Fruit fly (Drosophila melanogaster) whole organism, prepupa: ENCODE measurements around the gene CG9641.

ENCODE experiments used
- Blimp-1 ChIP-seq: fragments of 200-800 bp; sonication (Bioruptor generic); optimal IDR thresholded peaks from 3 replicates; lab custom pipeline; 2017; ENCODE audit warnings: missing biosample characterization, missing genetic modification characterization, mild to moderate bottlenecking, moderate library complexity, missing genetic modification reagents
- CG10631 ChIP-seq: fragments of 200-800 bp; sonication (Bioruptor generic); optimal IDR thresholded peaks from 2 replicates; lab custom pipeline; 2016; ENCODE audit warnings: missing biosample characterization, missing genetic modification characterization
- CG10669 ChIP-seq: fragments of 200-800 bp; sonication (Bioruptor generic); optimal IDR thresholded peaks from 3 replicates; lab custom pipeline; 2018; ENCODE audit warnings: missing biosample characterization, mild to moderate bottlenecking, missing genetic modification characterization, moderate library complexity
- CG11294 ChIP-seq: fragments of 200-800 bp; sonication (Bioruptor generic); IDR thresholded peaks from 2 replicates; pipeline ENCODE4 v1.3.6; 2022; ENCODE audit warnings: missing biosample characterization, missing genetic modification characterization
- CG11762 ChIP-seq: fragments of 200-800 bp; sonication (Bioruptor generic); optimal IDR thresholded peaks from 3 replicates; lab custom pipeline; 2016; ENCODE audit warnings: missing biosample characterization, missing genetic modification characterization; ENCODE audit not compliant: insufficient read depth
- CG11902 ChIP-seq: fragments of 200-800 bp; sonication (Bioruptor generic); optimal IDR thresholded peaks from 3 replicates; lab custom pipeline; 2016; ENCODE audit warnings: missing biosample characterization, missing genetic modification characterization
- CG1621 ChIP-seq: fragments of 200-800 bp; sonication (Bioruptor generic); optimal IDR thresholded peaks from 3 replicates; lab custom pipeline; 2018; ENCODE audit warnings: missing biosample characterization, mild to moderate bottlenecking, missing genetic modification characterization
- CG3032 ChIP-seq: fragments of 200-800 bp; optimal IDR thresholded peaks from 2 replicates; lab custom pipeline; 2019; ENCODE audit warnings: missing biosample characterization, mild to moderate bottlenecking, missing genetic modification characterization, moderate library complexity
- CG31627 ChIP-seq: fragments of 200-800 bp; sonication (Bioruptor generic); optimal IDR thresholded peaks from 3 replicates; lab custom pipeline; 2016; ENCODE audit warnings: missing biosample characterization, missing genetic modification characterization
- CG34406 ChIP-seq: fragments of 200-800 bp; sonication (Bioruptor generic); optimal IDR thresholded peaks from 3 replicates; lab custom pipeline; 2016; ENCODE audit warnings: missing biosample characterization, missing genetic modification characterization
- CG3919 ChIP-seq: fragments of 200-800 bp; sonication (Bioruptor generic); optimal IDR thresholded peaks from 3 replicates; lab custom pipeline; 2016; ENCODE audit warnings: missing biosample characterization, missing genetic modification characterization
- CG4318 ChIP-seq: fragments of 200-800 bp; sonication (Bioruptor generic); optimal IDR thresholded peaks from 3 replicates; lab custom pipeline; 2017; ENCODE audit warnings: missing biosample characterization, mild to moderate bottlenecking, missing genetic modification characterization
- CG6163 ChIP-seq: fragments of 200-800 bp; sonication (Bioruptor generic); IDR thresholded peaks from 3 replicates; pipeline ENCODE4 v1.3.6; 2022; ENCODE audit warnings: missing biosample characterization, missing genetic modification characterization
- CG6276 ChIP-seq: fragments of 200-800 bp; sonication (Bioruptor generic); optimal IDR thresholded peaks from 2 replicates; lab custom pipeline; 2017; ENCODE audit warnings: missing biosample characterization, mild to moderate bottlenecking, missing genetic modification characterization
- CG6792 ChIP-seq: fragments of 200-800 bp; sonication (Bioruptor generic); optimal IDR thresholded peaks from 3 replicates; lab custom pipeline; 2016; ENCODE audit warnings: missing biosample characterization, missing genetic modification characterization
- CG6808 ChIP-seq: fragments of 200-800 bp; sonication (Bioruptor generic); optimal IDR thresholded peaks from 3 replicates; lab custom pipeline; 2017; ENCODE audit warnings: missing biosample characterization, missing genetic modification characterization, mild to moderate bottlenecking, moderate library complexity, missing genetic modification reagents
- CG6854 ChIP-seq: fragments of 200-800 bp; sonication (Bioruptor generic); optimal IDR thresholded peaks from 2 replicates; lab custom pipeline; 2017; ENCODE audit warnings: missing biosample characterization, mild to moderate bottlenecking, missing genetic modification characterization
- CG7368 ChIP-seq: fragments of 200-800 bp; sonication (Bioruptor generic); optimal IDR thresholded peaks from 3 replicates; lab custom pipeline; 2016; ENCODE audit warnings: missing biosample characterization, missing genetic modification characterization
- CG8119 ChIP-seq: fragments of 200-800 bp; sonication (Bioruptor generic); IDR thresholded peaks from 3 replicates; pipeline ENCODE4 v1.3.6; 2022; ENCODE audit warnings: missing biosample characterization, missing genetic modification characterization
- CG8319 ChIP-seq: fragments of 200-800 bp; sonication (Bioruptor generic); optimal IDR thresholded peaks from 3 replicates; lab custom pipeline; 2016; ENCODE audit warnings: missing biosample characterization, missing genetic modification characterization
- CG8632 ChIP-seq: fragments of 200-800 bp; sonication (Bioruptor generic); optimal IDR thresholded peaks from 3 replicates; lab custom pipeline; 2016; ENCODE audit warnings: missing biosample characterization, missing genetic modification characterization
- CG9139 ChIP-seq: fragments of 200-800 bp; sonication (Bioruptor generic); optimal IDR thresholded peaks from 3 replicates; lab custom pipeline; 2017; ENCODE audit warnings: missing biosample characterization, mild to moderate bottlenecking, missing genetic modification characterization
- Eip75B ChIP-seq: fragments of 200-800 bp; sonication (Bioruptor generic); optimal IDR thresholded peaks from 3 replicates; lab custom pipeline; 2016; ENCODE audit warnings: missing biosample characterization, missing genetic modification characterization
- Eip78C ChIP-seq: fragments of 200-800 bp; sonication (Bioruptor generic); peaks from one replicate; lab custom pipeline; 2016; ENCODE audit warnings: missing biosample characterization, missing genetic modification characterization
- Eip93F ChIP-seq: fragments of 200-800 bp; sonication (Bioruptor generic); optimal IDR thresholded peaks from 2 replicates; lab custom pipeline; 2016; ENCODE audit warnings: missing biosample characterization, mild to moderate bottlenecking, missing genetic modification characterization
- Ets21C ChIP-seq: fragments of 200-800 bp; sonication (Bioruptor generic); optimal IDR thresholded peaks from 3 replicates; lab custom pipeline; 2016; ENCODE audit warnings: missing biosample characterization, missing genetic modification characterization
- Ets96B ChIP-seq: fragments of 200-800 bp; optimal IDR thresholded peaks from 2 replicates; lab custom pipeline; 2019; ENCODE audit warnings: missing biosample characterization, mild to moderate bottlenecking, missing genetic modification characterization, moderate library complexity
- Gug ChIP-seq: fragments of 200-800 bp; sonication (Bioruptor generic); IDR thresholded peaks from 2 replicates; pipeline ENCODE4 v1.3.6; 2022; ENCODE audit warnings: missing biosample characterization, missing genetic modification characterization
- Hr38 ChIP-seq: sonication (Bioruptor generic); optimal IDR thresholded peaks from 2 replicates; lab custom pipeline; 2016; ENCODE audit warnings: missing biosample characterization, missing genetic modification characterization
- Hr39 ChIP-seq: fragments of 200-800 bp; sonication (Bioruptor generic); optimal IDR thresholded peaks from 2 replicates; lab custom pipeline; 2016; ENCODE audit warnings: missing biosample characterization, missing genetic modification characterization
- Lpt ChIP-seq: fragments of 200-800 bp; sonication (Bioruptor generic); optimal IDR thresholded peaks from 3 replicates; lab custom pipeline; 2016; ENCODE audit warnings: missing biosample characterization, missing genetic modification characterization
- Smox ChIP-seq: fragments of 200-800 bp; sonication (Bioruptor generic); optimal IDR thresholded peaks from 3 replicates; lab custom pipeline; 2016; ENCODE audit warnings: missing biosample characterization, missing genetic modification characterization
- Sox102F ChIP-seq: fragments of 200-800 bp; sonication (Bioruptor generic); optimal IDR thresholded peaks from 2 replicates; lab custom pipeline; 2016; ENCODE audit warnings: missing biosample characterization, mild to moderate bottlenecking, missing genetic modification characterization
- Sox14 ChIP-seq: fragments of 200-800 bp; sonication (Bioruptor generic); optimal IDR thresholded peaks from 3 replicates; lab custom pipeline; 2016; ENCODE audit warnings: missing biosample characterization, missing genetic modification characterization
- Sox15 ChIP-seq: fragments of 200-800 bp; sonication (Bioruptor generic); optimal IDR thresholded peaks from 3 replicates; lab custom pipeline; 2016; ENCODE audit warnings: missing biosample characterization, missing genetic modification characterization
- achi ChIP-seq: fragments of 200-800 bp; sonication (Bioruptor generic); optimal IDR thresholded peaks from 3 replicates; lab custom pipeline; 2016; ENCODE audit warnings: missing biosample characterization, missing genetic modification characterization
- cyc ChIP-seq: fragments of 200-800 bp; sonication (Bioruptor generic); optimal IDR thresholded peaks from 3 replicates; lab custom pipeline; 2016; ENCODE audit warnings: missing biosample characterization, missing genetic modification characterization
- dac ChIP-seq: fragments of 200-800 bp; sonication (Bioruptor generic); optimal IDR thresholded peaks from 2 replicates; lab custom pipeline; 2017; ENCODE audit warnings: missing biosample characterization, mild to moderate bottlenecking, missing genetic modification characterization
- dsx ChIP-seq: fragments of 200-800 bp; optimal IDR thresholded peaks from 3 replicates; lab custom pipeline; 2019; ENCODE audit warnings: missing biosample characterization, mild to moderate bottlenecking, missing genetic modification characterization, moderate library complexity; ENCODE audit not compliant: poor library complexity, severe bottlenecking
- eg ChIP-seq: fragments of 200-800 bp; sonication (Bioruptor generic); IDR thresholded peaks from 3 replicates; pipeline ENCODE4 v1.3.6; 2022; ENCODE audit warnings: missing biosample characterization, missing genetic modification characterization
- fd59A ChIP-seq: fragments of 200-800 bp; sonication (Bioruptor generic); optimal IDR thresholded peaks from 2 replicates; lab custom pipeline; 2017; ENCODE audit warnings: missing biosample characterization, mild to moderate bottlenecking, missing genetic modification characterization, missing genetic modification reagents
- net ChIP-seq: fragments of 200-800 bp; sonication (Bioruptor generic); optimal IDR thresholded peaks from 3 replicates; lab custom pipeline; 2016; ENCODE audit warnings: missing biosample characterization, missing genetic modification characterization
- pdm3 ChIP-seq: fragments of 200-800 bp; sonication (Bioruptor generic); optimal IDR thresholded peaks from 3 replicates; lab custom pipeline; 2016; ENCODE audit warnings: missing biosample characterization, missing genetic modification characterization
- salr ChIP-seq, 2 experiments: fragments of 200-800 bp; sonication (Bioruptor generic); optimal IDR thresholded peaks; 3 replicates each; lab custom pipeline; 2016 to 2018; ENCODE audit warnings: missing biosample characterization in 2 of 2, missing genetic modification characterization in 2 of 2, mild to moderate bottlenecking in 1 of 2
- spab ChIP-seq: fragments of 200-800 bp; sonication (Bioruptor generic); optimal IDR thresholded peaks from 2 replicates; lab custom pipeline; 2017; ENCODE audit warnings: missing biosample characterization, mild to moderate bottlenecking, missing genetic modification characterization, missing genetic modification reagents
- ss ChIP-seq, 2 experiments: fragments of 200-800 bp; sonication (Bioruptor generic); optimal IDR thresholded peaks; 2 replicates in 1 of 2; 3 replicates in 1 of 2; lab custom pipeline; 2017 to 2018; ENCODE audit warnings: mild to moderate bottlenecking in 2 of 2, missing biosample characterization in 2 of 2, missing genetic modification characterization in 2 of 2, moderate library complexity in 1 of 2
- svp ChIP-seq: fragments of 200-800 bp; sonication (Bioruptor generic); peaks from one replicate; lab custom pipeline; 2016; ENCODE audit warnings: missing biosample characterization, missing genetic modification characterization
- topi ChIP-seq: fragments of 200-800 bp; sonication (Bioruptor generic); optimal IDR thresholded peaks from 3 replicates; lab custom pipeline; 2016; ENCODE audit warnings: missing biosample characterization, missing genetic modification characterization
- vri ChIP-seq: fragments of 200-800 bp; sonication (Bioruptor generic); optimal IDR thresholded peaks from 3 replicates; lab custom pipeline; 2016; ENCODE audit warnings: missing biosample characterization, mild to moderate bottlenecking, missing genetic modification characterization

CG9641 gene

dm6 chr2L:2944509-2944908 is 32.2 kb downstream of the CG9641 start (continued):
- TF ChIP-seq CG10669 (GFP tag; lab: Kevin White, UChicago) = peak; percentile 45
- no peak for TF ChIP-seq CG9139 (GFP tag; lab: Kevin White, UChicago)
- peak; percentile 21 for TF ChIP-seq cyc (GFP tag; lab: Kevin White, UChicago)
- TF ChIP-seq CG6163 (GFP tag; lab: Robert Waterston, UW) = peak; percentile 77; the same call in 2 of the 3 replicates
- no peak for TF ChIP-seq CG8319 (GFP tag; lab: Kevin White, UChicago)
- no peak for TF ChIP-seq dac (GFP tag; lab: Kevin White, UChicago)
- no peak for TF ChIP-seq Ets21C (GFP tag; lab: Kevin White, UChicago)
- peak; percentile 68 for TF ChIP-seq pdm3 (GFP tag; lab: Kevin White, UChicago)

- TF ChIP-seq CG6276 = no peak
- TF ChIP-seq CG11294 (GFP tag; lab: Robert Waterston, UW) = no peak
- no peak for TF ChIP-seq ss (GFP tag; optimal IDR thresholded peaks at IDR 0.05; lab: Kevin White, UChicago)
- TF ChIP-seq eg (GFP tag; lab: Robert Waterston, UW) = 0 out of 3 replicates have a peak, but pooled peaks have one; percentile 16
- TF ChIP-seq dac (GFP tag; lab: Kevin White, UChicago) = no peak
- TF ChIP-seq CG7368 (GFP tag; lab: Kevin White, UChicago) = no peak
- no peak for TF ChIP-seq CG8632 (GFP tag; lab: Kevin White, UChicago)
- TF ChIP-seq Gug (GFP tag; lab: Robert Waterston, UW) = 0 out of 2 replicates have a peak, but pooled peaks have one; percentile 38
- TF ChIP-seq CG6792 (GFP tag; lab: Kevin White, UChicago) = no peak
- TF ChIP-seq CG6808 = no peak
- no peak for TF ChIP-seq CG3032 (tag; lab: Kevin White, UChicago)
- no peak for TF ChIP-seq CG31627 (GFP tag; lab: Kevin White, UChicago)
- no peak for TF ChIP-seq Smox (GFP tag; lab: Kevin White, UChicago)
- TF ChIP-seq CG10631 = peak; percentile 4
- no peak for TF ChIP-seq dsx (GFP tag; lab: Kevin White, UChicago)
- peak; percentile 4 for TF ChIP-seq Hr39
- no peak for TF ChIP-seq CG6854
- TF ChIP-seq CG10669 (GFP tag; lab: Kevin White, UChicago) = peak; percentile 5
- peak; percentile 13 for TF ChIP-seq fd59A (GFP tag; lab: Kevin White, UChicago)
- TF ChIP-seq salr (GFP tag; optimal IDR thresholded peaks at IDR 0.05; lab: Kevin White, UChicago) = no peak
- no peak for TF ChIP-seq Eip93F (GFP tag; lab: Kevin White, UChicago)
- no peak for TF ChIP-seq cyc (GFP tag; lab: Kevin White, UChicago)
- TF ChIP-seq pdm3 (GFP tag; lab: Kevin White, UChicago) = peak; percentile 14
- TF ChIP-seq CG6163 (GFP tag; lab: Robert Waterston, UW) = peak; percentile 38; the same call in 1 of the 3 replicates
- TF ChIP-seq CG1621 (tag; lab: Kevin White, UChicago) = no peak
- no peak for TF ChIP-seq svp (GFP tag; lab: Kevin White, UChicago)
- no peak for TF ChIP-seq CG34406
- no peak for TF ChIP-seq Ets21C (GFP tag; lab: Kevin White, UChicago)
- TF ChIP-seq vri (GFP tag; lab: Kevin White, UChicago) = no peak
- no peak for TF ChIP-seq topi (GFP tag; lab: Kevin White, UChicago)
- TF ChIP-seq CG11762 (GFP tag; lab: Kevin White, UChicago) = no peak
- TF ChIP-seq CG3919 (GFP tag; lab: Kevin White, UChicago) = peak; percentile 2
- no peak for TF ChIP-seq Ets96B (tag; lab: Kevin White, UChicago)
- TF ChIP-seq Sox102F = no peak
- no peak for TF ChIP-seq spab (GFP tag; lab: Kevin White, UChicago)
- TF ChIP-seq CG4318 = no peak
- TF ChIP-seq Blimp-1 (GFP tag; lab: Kevin White, UChicago) = no peak
- TF ChIP-seq Sox14 (GFP tag; lab: Kevin White, UChicago) = no peak
- TF ChIP-seq Eip78C (GFP tag; lab: Kevin White, UChicago) = peak; percentile 76
- TF ChIP-seq Sox15 (GFP tag; lab: Kevin White, UChicago) = no peak
- TF ChIP-seq achi (GFP tag; lab: Kevin White, UChicago) = peak; percentile 17
- TF ChIP-seq net = no peak
- no peak for TF ChIP-seq Lpt
- no peak for TF ChIP-seq CG8119 (GFP tag; lab: Robert Waterston, UW)
- no peak for TF ChIP-seq Eip75B (GFP tag; lab: Kevin White, UChicago)
- no peak for TF ChIP-seq CG11902 (GFP tag; lab: Kevin White, UChicago)
- peak; percentile 6 for TF ChIP-seq CG8319 (GFP tag; lab: Kevin White, UChicago)
- no peak for TF ChIP-seq Hr38
These were observed 34.0 kb downstream of the CG9641 start for dm6 chr2L:2942639-2943038.
